Worm (Caenorhabditis elegans) whole organism, L2 larva: Measurements from ENCODE around the gene puf-12.

Source experiments
- F13H6.1 ChIP-seq: sonication (generic microtip); optimal IDR thresholded peaks from 2 replicates; lab custom pipeline; 2016; ENCODE audit warnings: missing genetic modification characterization, missing compliant biosample characterization
- R02D3.7 ChIP-seq: fragments of 150-350 bp; optimal IDR thresholded peaks from 2 replicates; lab custom pipeline; 2014; ENCODE audit warnings: missing biosample characterization, missing genetic modification characterization
- aly-2 ChIP-seq: fragments of 150-350 bp; optimal IDR thresholded peaks from 2 replicates; lab custom pipeline; 2014; ENCODE audit warnings: missing biosample characterization, missing genetic modification characterization
- blmp-1 ChIP-seq: sonication (generic microtip); optimal IDR thresholded peaks from 2 replicates; lab custom pipeline; 2017; ENCODE audit warnings: missing genetic modification characterization, mild to moderate bottlenecking, missing compliant biosample characterization, antibody characterized with exemption, moderate library complexity; ENCODE audit not compliant: insufficient read depth
- crh-2 ChIP-seq: sonication (generic microtip); optimal IDR thresholded peaks from 2 replicates; lab custom pipeline; 2017; ENCODE audit warnings: missing biosample characterization, missing genetic modification characterization
- elt-3 ChIP-seq: sonication (generic microtip); optimal IDR thresholded peaks from 2 replicates; lab custom pipeline; 2017; ENCODE audit warnings: missing biosample characterization, missing genetic modification characterization
- gmeb-1 ChIP-seq: fragments of 150-350 bp; optimal IDR thresholded peaks from 2 replicates; lab custom pipeline; 2014; ENCODE audit warnings: missing biosample characterization, missing genetic modification characterization
- lin-13 ChIP-seq: fragments of 150-350 bp; optimal IDR thresholded peaks from 2 replicates; lab custom pipeline; 2014; ENCODE audit warnings: missing biosample characterization, missing genetic modification reagents, missing genetic modification characterization
- mbf-1 ChIP-seq: sonication (generic microtip); optimal IDR thresholded peaks from 2 replicates; lab custom pipeline; 2017; ENCODE audit warnings: missing biosample characterization, missing genetic modification characterization
- nhr-10 ChIP-seq: sonication (generic microtip); optimal IDR thresholded peaks from 2 replicates; lab custom pipeline; 2017; ENCODE audit warnings: missing biosample characterization, missing genetic modification characterization
- nhr-21 ChIP-seq: fragments of 150-350 bp; optimal IDR thresholded peaks from 2 replicates; lab custom pipeline; 2014; ENCODE audit warnings: missing biosample characterization, missing genetic modification characterization
- skn-1 ChIP-seq: sonication (generic microtip); optimal IDR thresholded peaks from 2 replicates; lab custom pipeline; 2017; ENCODE audit warnings: missing biosample characterization, missing genetic modification characterization
- sma-3 ChIP-seq: sonication (generic microtip); optimal IDR thresholded peaks from 2 replicates; lab custom pipeline; 2016; ENCODE audit warnings: missing genetic modification reagents, missing genetic modification characterization, missing compliant biosample characterization
- snpc-4 ChIP-seq: fragments of 150-350 bp; optimal IDR thresholded peaks from 2 replicates; lab custom pipeline; 2014; ENCODE audit warnings: missing biosample characterization, missing genetic modification characterization
- unc-55 ChIP-seq: fragments of 150-350 bp; sonication (generic microtip); optimal IDR thresholded peaks from 3 replicates; lab custom pipeline; 2014; ENCODE audit warnings: missing biosample characterization, missing genetic modification reagents, missing genetic modification characterization
- zag-1 ChIP-seq: fragments of 150-350 bp; optimal IDR thresholded peaks from 2 replicates; lab custom pipeline; 2014; ENCODE audit warnings: missing biosample characterization, missing genetic modification characterization

Gene puf-12

ce11 chrII:10146488-10146887 lies 46.4 kb downstream of the puf-12 start, which contains the start of gene pax-3:
pax-3 (plus strand) TSS chrII:10146570.
- no peak for TF ChIP-seq nhr-21 (tag; lab: Kevin White, UChicago)
- TF ChIP-seq skn-1 (tag; lab: Kevin White, UChicago) = no peak
- TF ChIP-seq snpc-4 (tag; lab: Kevin White, UChicago) = no peak
- TF ChIP-seq aly-2 (tag; lab: Kevin White, UChicago) = no peak
- no peak for TF ChIP-seq lin-13 (GFP tag; lab: Kevin White, UChicago)
- TF ChIP-seq blmp-1 (tag; lab: Kevin White, UChicago) = no peak
- TF ChIP-seq R02D3.7 (tag; lab: Kevin White, UChicago) = no peak
- TF ChIP-seq nhr-10 (tag; lab: Kevin White, UChicago) = no peak
- TF ChIP-seq mbf-1 (tag; lab: Kevin White, UChicago) = no peak
- no peak for TF ChIP-seq unc-55
- no peak for TF ChIP-seq sma-3
- TF ChIP-seq zag-1 (tag; lab: Kevin White, UChicago) = no peak
- no peak for TF ChIP-seq gmeb-1 (tag; lab: Kevin White, UChicago)

DNA sequence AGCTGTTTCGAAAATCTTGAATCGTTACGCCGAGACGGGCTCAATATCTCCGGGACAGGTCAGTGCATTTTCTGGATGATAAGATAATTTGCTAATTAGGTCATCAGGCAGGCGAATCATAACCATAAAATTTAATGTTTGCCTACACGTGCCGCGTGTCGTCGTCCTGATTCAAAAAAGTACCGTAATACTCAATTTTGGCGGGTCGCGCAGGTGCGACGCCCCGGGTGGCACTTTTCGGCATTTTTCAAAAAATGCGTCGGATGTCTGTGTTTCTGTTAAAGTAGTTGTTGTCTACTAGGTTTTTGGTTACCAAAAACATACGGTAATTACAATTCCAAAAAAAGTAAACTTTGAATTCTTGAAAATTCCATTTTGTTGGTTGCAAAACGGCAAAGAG lies 47.4 kb downstream of the puf-12 start:
- TF ChIP-seq F13H6.1 (tag; lab: Kevin White, UChicago) = no peak
- TF ChIP-seq elt-3 (tag; lab: Kevin White, UChicago) = no peak
- TF ChIP-seq crh-2 = no peak
